Fruit fly (Drosophila melanogaster) whole organism, embryonic: ENCODE measurements around the gene Cpr73D.
A peak's percentile ranks its signal among the peaks of the same experiment; 100 is the strongest.

Experiments used
- Abd-B ChIP-seq: fragments of 200-800 bp; sonication (Bioruptor generic); optimal IDR thresholded peaks from 2 replicates; lab custom pipeline; 2018; ENCODE audit warnings: missing biosample characterization, mild to moderate bottlenecking, missing genetic modification characterization, moderate library complexity
- B-H2 ChIP-seq: fragments of 200-800 bp; sonication (Bioruptor generic); optimal IDR thresholded peaks from 2 replicates; lab custom pipeline; 2018; ENCODE audit warnings: missing biosample characterization, mild to moderate bottlenecking, missing genetic modification characterization
- CG10147 ChIP-seq: fragments of 200-800 bp; sonication (Bioruptor generic); optimal IDR thresholded peaks from 2 replicates; lab custom pipeline; 2019; ENCODE audit warnings: missing biosample characterization, mild to moderate bottlenecking, missing genetic modification characterization, moderate library complexity
- CG1024 ChIP-seq: fragments of 200-800 bp; sonication (Bioruptor generic); IDR thresholded peaks from 2 replicates; pipeline ENCODE4 v1.3.6; 2022; ENCODE audit warnings: missing biosample characterization, missing genetic modification characterization
- CG11398 ChIP-seq: fragments of 200-800 bp; sonication (Bioruptor generic); optimal IDR thresholded peaks from 2 replicates; lab custom pipeline; 2016; ENCODE audit warnings: missing biosample characterization, missing genetic modification characterization
- CG11504 ChIP-seq: fragments of 200-800 bp; sonication (Bioruptor generic); optimal IDR thresholded peaks from 3 replicates; lab custom pipeline; 2019; ENCODE audit warnings: missing biosample characterization, mild to moderate bottlenecking, missing genetic modification characterization, moderate library complexity
- CG11695 ChIP-seq: fragments of 200-800 bp; sonication (Bioruptor generic); IDR thresholded peaks from 3 replicates; pipeline ENCODE4 v1.3.6; 2022; ENCODE audit warnings: missing biosample characterization, missing genetic modification characterization
- CG14667 ChIP-seq: fragments of 200-800 bp; sonication (Bioruptor generic); IDR thresholded peaks from 2 replicates; pipeline ENCODE4 v1.3.6; 2022; ENCODE audit warnings: missing biosample characterization, missing genetic modification characterization
- CG14710 ChIP-seq: fragments of 200-800 bp; sonication (Bioruptor generic); optimal IDR thresholded peaks from 3 replicates; lab custom pipeline; 2019; ENCODE audit warnings: missing biosample characterization, mild to moderate bottlenecking, missing genetic modification characterization, moderate library complexity
- CG14860 ChIP-seq: fragments of 200-800 bp; sonication (Bioruptor generic); IDR thresholded peaks from 3 replicates; pipeline ENCODE4 v1.3.6; 2022; ENCODE audit warnings: missing biosample characterization, missing genetic modification characterization; ENCODE audit not compliant: partially characterized antibody
- CG18476 ChIP-seq: fragments of 200-800 bp; sonication (Bioruptor generic); optimal IDR thresholded peaks from 2 replicates; lab custom pipeline; 2016; ENCODE audit warnings: missing biosample characterization, mild to moderate bottlenecking, missing genetic modification characterization
- CG2116 ChIP-seq: fragments of 200-800 bp; sonication (Bioruptor generic); optimal IDR thresholded peaks from 3 replicates; lab custom pipeline; 2018; ENCODE audit warnings: missing biosample characterization, mild to moderate bottlenecking, missing genetic modification characterization
- CG2889 ChIP-seq: fragments of 200-800 bp; sonication (Bioruptor generic); IDR thresholded peaks from 3 replicates; pipeline ENCODE4 v1.3.6; 2022; ENCODE audit warnings: missing biosample characterization, missing genetic modification characterization
- CG32772 ChIP-seq: fragments of 200-800 bp; sonication (Bioruptor generic); IDR thresholded peaks from 2 replicates; pipeline ENCODE4 v1.3.6; 2022; ENCODE audit warnings: missing biosample characterization, missing genetic modification characterization
- CG33557 ChIP-seq: fragments of 200-800 bp; sonication (Bioruptor generic); optimal IDR thresholded peaks from 2 replicates; lab custom pipeline; 2019; ENCODE audit warnings: missing biosample characterization, mild to moderate bottlenecking, missing genetic modification characterization, moderate library complexity
- CG4424 ChIP-seq: fragments of 200-800 bp; sonication (Bioruptor generic); optimal IDR thresholded peaks from 3 replicates; lab custom pipeline; 2016; ENCODE audit warnings: missing biosample characterization, missing genetic modification characterization
- CG4854 ChIP-seq: fragments of 200-800 bp; sonication (Bioruptor generic); optimal IDR thresholded peaks from 2 replicates; lab custom pipeline; 2016; ENCODE audit warnings: missing biosample characterization, missing genetic modification characterization, inconsistent platforms
- CG8089 ChIP-seq: fragments of 200-800 bp; sonication (Bioruptor generic); optimal IDR thresholded peaks from 3 replicates; lab custom pipeline; 2016; ENCODE audit warnings: missing biosample characterization, missing genetic modification characterization
- CG8281 ChIP-seq: fragments of 200-800 bp; sonication (Bioruptor generic); optimal IDR thresholded peaks from 2 replicates; lab custom pipeline; 2018; ENCODE audit warnings: missing biosample characterization, mild to moderate bottlenecking, missing genetic modification characterization, moderate library complexity
- CG9609 ChIP-seq: fragments of 200-800 bp; sonication (Bioruptor generic); optimal IDR thresholded peaks from 3 replicates; lab custom pipeline; 2016; ENCODE audit warnings: missing biosample characterization, missing genetic modification characterization
- Doc2 ChIP-seq: fragments of 200-800 bp; sonication (Bioruptor generic); IDR thresholded peaks from 2 replicates; pipeline ENCODE4 v1.3.6; 2022; ENCODE audit warnings: missing biosample characterization, missing genetic modification characterization
- Fer2 ChIP-seq: fragments of 200-800 bp; sonication (Bioruptor generic); optimal IDR thresholded peaks from 2 replicates; lab custom pipeline; 2018; ENCODE audit warnings: missing biosample characterization, mild to moderate bottlenecking, missing genetic modification characterization, moderate library complexity
- Hand ChIP-seq: fragments of 200-800 bp; sonication (Bioruptor generic); optimal IDR thresholded peaks from 2 replicates; lab custom pipeline; 2017; ENCODE audit warnings: mild to moderate bottlenecking, missing biosample characterization, missing genetic modification reagents, missing genetic modification characterization
- NC2α ChIP-seq: fragments of 200-800 bp; sonication (Bioruptor generic); optimal IDR thresholded peaks from 2 replicates; lab custom pipeline; 2016; ENCODE audit warnings: missing biosample characterization, missing genetic modification characterization
- Ravus ChIP-seq: fragments of 200-800 bp; sonication (Bioruptor generic); IDR thresholded peaks from 2 replicates; pipeline ENCODE4 v1.3.6; 2022; ENCODE audit warnings: missing biosample characterization, missing genetic modification characterization
- Six4 ChIP-seq: fragments of 200-800 bp; sonication (Bioruptor generic); optimal IDR thresholded peaks from 2 replicates; lab custom pipeline; 2016; ENCODE audit warnings: missing biosample characterization, missing genetic modification characterization
- TFAM ChIP-seq: fragments of 200-800 bp; sonication (Bioruptor generic); optimal IDR thresholded peaks from 2 replicates; lab custom pipeline; 2017; ENCODE audit warnings: missing biosample characterization, missing genetic modification characterization, inconsistent platforms
- Tbp ChIP-seq: fragments of >200 bp; optimal IDR thresholded peaks from 2 replicates; lab custom pipeline; 2018; ENCODE audit warnings: missing biosample characterization, missing genetic modification characterization
- al ChIP-seq: fragments of 200-800 bp; sonication (Bioruptor generic); IDR thresholded peaks from 2 replicates; pipeline ENCODE4 v1.3.6; 2022; ENCODE audit warnings: missing biosample characterization, missing genetic modification characterization
- btn ChIP-seq: fragments of 200-800 bp; sonication (Bioruptor generic); optimal IDR thresholded peaks from 2 replicates; lab custom pipeline; 2016; ENCODE audit warnings: missing biosample characterization, missing genetic modification characterization
- corto ChIP-seq: fragments of 200-800 bp; sonication (Bioruptor generic); optimal IDR thresholded peaks from 2 replicates; lab custom pipeline; 2016; ENCODE audit warnings: missing biosample characterization, mild to moderate bottlenecking, missing genetic modification characterization, moderate library complexity
- crc ChIP-seq: fragments of 200-800 bp; sonication (Bioruptor generic); optimal IDR thresholded peaks from 2 replicates; lab custom pipeline; 2016; ENCODE audit warnings: missing biosample characterization, missing genetic modification characterization
- dan ChIP-seq: fragments of 200-800 bp; sonication (Bioruptor generic); IDR thresholded peaks from 2 replicates; pipeline ENCODE4 v1.3.6; 2022; ENCODE audit warnings: missing biosample characterization, missing genetic modification characterization
- dm ChIP-seq: fragments of 200-800 bp; sonication (Bioruptor generic); optimal IDR thresholded peaks from 3 replicates; lab custom pipeline; 2016; ENCODE audit warnings: missing biosample characterization, missing genetic modification characterization
- fd102C ChIP-seq: fragments of 200-800 bp; sonication (Bioruptor generic); optimal IDR thresholded peaks from 2 replicates; lab custom pipeline; 2018; ENCODE audit warnings: missing biosample characterization, mild to moderate bottlenecking, missing genetic modification characterization, moderate library complexity
- fru ChIP-seq: fragments of >200 bp; optimal IDR thresholded peaks from 2 replicates; lab custom pipeline; 2017
- hkb ChIP-seq, 2 experiments: fragments of 200-800 bp in 1 of 2; fragments of >200 bp in 1 of 2; sonication (Bioruptor generic) in 1 of 2; IDR thresholded peaks in 1 of 2; optimal IDR thresholded peaks in 1 of 2; 2 replicates each; pipeline versions ENCODE4 v1.3.6 to Lab custom; 2017 to 2022; ENCODE audit warnings: missing biosample characterization in 1 of 2, missing genetic modification characterization in 1 of 2
- kah ChIP-seq: fragments of 200-800 bp; sonication (Bioruptor generic); optimal IDR thresholded peaks from 2 replicates; lab custom pipeline; 2018; ENCODE audit warnings: missing biosample characterization, mild to moderate bottlenecking, missing genetic modification characterization
- kay ChIP-seq: fragments of 200-800 bp; sonication (Bioruptor generic); optimal IDR thresholded peaks from 2 replicates; lab custom pipeline; 2016; ENCODE audit warnings: missing biosample characterization, missing genetic modification characterization
- mirr ChIP-seq: fragments of 200-800 bp; sonication (Bioruptor generic); optimal IDR thresholded peaks from 3 replicates; lab custom pipeline; 2018; ENCODE audit warnings: missing biosample characterization, mild to moderate bottlenecking, missing genetic modification characterization
- nerfin-2 ChIP-seq: fragments of 200-800 bp; sonication (Bioruptor generic); IDR thresholded peaks from 2 replicates; pipeline ENCODE4 v1.3.6; 2022; ENCODE audit warnings: missing biosample characterization, missing genetic modification characterization; ENCODE audit not compliant: partially characterized antibody
- onecut ChIP-seq: fragments of 200-800 bp; sonication (Bioruptor generic); IDR thresholded peaks from 2 replicates; pipeline ENCODE4 v1.3.6; 2022; ENCODE audit warnings: missing biosample characterization, missing genetic modification characterization
- phol ChIP-seq: fragments of 200-800 bp; sonication (Bioruptor generic); optimal IDR thresholded peaks from 3 replicates; lab custom pipeline; 2018; ENCODE audit warnings: missing biosample characterization, mild to moderate bottlenecking, missing genetic modification characterization, moderate library complexity
- schlank ChIP-seq: fragments of 200-800 bp; sonication (Bioruptor generic); optimal IDR thresholded peaks from 2 replicates; lab custom pipeline; 2018; ENCODE audit warnings: missing biosample characterization, mild to moderate bottlenecking, missing genetic modification characterization
- ttk ChIP-seq: fragments of 200-800 bp; sonication (Bioruptor generic); IDR thresholded peaks from 2 replicates; pipeline ENCODE4 v2.1.2; 2022; ENCODE audit warnings: missing biosample characterization, missing genetic modification characterization
- twi ChIP-seq: fragments of 200-800 bp; optimal IDR thresholded peaks from 2 replicates; lab custom pipeline; 2019; ENCODE audit warnings: missing biosample characterization, mild to moderate bottlenecking, missing genetic modification characterization, moderate library complexity
- wdn ChIP-seq: fragments of 200-800 bp; sonication (Bioruptor generic); IDR thresholded peaks from 2 replicates; pipeline ENCODE4 v1.3.6; 2022; ENCODE audit warnings: missing biosample characterization, missing genetic modification characterization
- wor ChIP-seq: fragments of 200-800 bp; sonication (Bioruptor generic); IDR thresholded peaks from 2 replicates; pipeline ENCODE4 v1.3.6; 2022; ENCODE audit warnings: missing biosample characterization, missing genetic modification characterization
- zen2 ChIP-seq: fragments of 200-800 bp; sonication (Bioruptor generic); IDR thresholded peaks from 3 replicates; pipeline ENCODE4 v1.3.6; 2022; ENCODE audit warnings: missing biosample characterization, missing genetic modification characterization; ENCODE audit not compliant: partially characterized antibody

Gene Cpr73D

DNA sequence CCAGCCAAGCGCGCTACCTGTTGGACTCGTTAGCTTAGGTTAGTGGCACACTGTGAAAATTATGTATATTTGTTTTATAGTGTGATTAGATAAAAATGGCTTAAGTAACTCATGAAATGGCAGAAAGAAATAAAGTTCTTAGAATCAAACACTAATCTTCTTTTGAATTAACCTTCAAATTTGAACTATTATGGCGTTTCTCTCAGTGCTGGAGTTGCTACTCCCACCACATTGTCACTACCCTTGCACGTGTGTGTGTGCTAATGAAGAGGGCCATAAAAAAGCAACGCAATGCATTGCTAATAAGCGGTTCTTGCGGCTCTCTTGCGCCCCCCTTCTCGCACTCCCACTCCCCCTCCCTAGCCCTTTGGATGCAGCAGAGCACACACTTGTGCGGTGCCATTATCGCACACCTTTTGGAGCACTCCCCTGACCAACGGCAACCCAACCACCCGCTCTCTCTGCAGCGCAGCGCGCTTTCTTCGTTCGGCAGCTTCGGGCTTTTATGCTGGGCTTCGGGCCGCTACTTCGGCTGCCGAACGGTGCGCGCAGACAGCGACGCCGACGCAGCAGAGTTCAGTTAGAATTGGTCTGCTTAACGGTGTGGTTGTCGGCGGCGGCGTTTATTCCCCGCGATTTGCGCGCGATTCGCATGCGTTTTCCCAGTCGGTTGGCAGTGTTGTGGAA lies 66.7 kb downstream of the Cpr73D start (continued):
- TF ChIP-seq CG2116 (peak; percentile 54), CG11504 (tag; lab: Kevin White, UChicago) (peak; percentile 94), CG14667 (peak; percentile 87), Abd-B (GFP tag; lab: Kevin White, UChicago) (peak; percentile 84), wdn (GFP tag; lab: Robert Waterston, UW) (peak; percentile 75), CG9609 (peak; percentile 84), CG1024 (GFP tag; lab: Robert Waterston, UW) (peak; percentile 89), CG2889 (GFP tag; lab: Robert Waterston, UW) (peak; percentile 83), CG4424 (GFP tag; lab: Kevin White, UChicago) (peak; percentile 94), Tbp (GFP tag; lab: Kevin White, UChicago) (no peak), CG18476 (GFP tag; lab: Kevin White, UChicago) (peak; percentile 78), TFAM (GFP tag; lab: Kevin White, UChicago) (peak; percentile 66), kah (GFP tag; lab: Kevin White, UChicago) (peak; percentile 74), fd102C (GFP tag; lab: Kevin White, UChicago) (no peak), nerfin-2 (GFP tag; lab: Robert Waterston, UW) (no peak), CG33557 (peak; percentile 57), CG32772 (GFP tag; lab: Robert Waterston, UW) (peak; percentile 94), phol (tag; lab: Kevin White, UChicago) (peak; percentile 93), twi (tag; lab: Kevin White, UChicago) (peak; percentile 78), B-H2 (GFP tag; lab: Kevin White, UChicago) (no peak), schlank (tag; lab: Kevin White, UChicago) (no peak), crc (GFP tag; lab: Kevin White, UChicago) (peak; percentile 79), CG14710 (tag; lab: Kevin White, UChicago) (peak; percentile 89), btn (peak; percentile 83), al (peak; percentile 38; the same call in 1 of the 2 replicates), CG11695 (GFP tag; lab: Robert Waterston, UW) (peak; percentile 90), Hand (GFP tag; lab: Kevin White, UChicago) (peak; percentile 28), corto (no peak), Fer2 (tag; lab: Kevin White, UChicago) (peak; percentile 46), kay (peak; percentile 68), CG4854 (GFP tag; lab: Kevin White, UChicago) (peak; percentile 68), hkb (optimal IDR thresholded peaks at IDR 0.05; lab: Kevin White, UChicago) (no peak), hkb (GFP tag; IDR thresholded peaks at IDR 0.05; lab: Robert Waterston, UW) (peak; percentile 95), wor (peak; percentile 94), CG8281 (peak; percentile 64), Ravus (GFP tag; lab: Robert Waterston, UW) (peak; percentile 73), ttk (peak; percentile 94), CG8089 (peak; percentile 88), Six4 (GFP tag; lab: Kevin White, UChicago) (peak; percentile 92), CG10147 (peak; percentile 66), mirr (GFP tag; lab: Kevin White, UChicago) (no peak), zen2 (GFP tag; lab: Robert Waterston, UW) (peak; percentile 36; the same call in 1 of the 3 replicates), NC2α (GFP tag; lab: Kevin White, UChicago) (peak; percentile 74), CG14860 (GFP tag; lab: Robert Waterston, UW) (no peak), onecut (GFP tag; lab: Robert Waterston, UW) (peak; percentile 89), fru (lab: Kevin White, UChicago) (no peak), dm (peak; percentile 84), dan (GFP tag; lab: Robert Waterston, UW) (peak; percentile 52; the same call in 1 of the 2 replicates), Doc2 (GFP tag; lab: Robert Waterston, UW) (0 out of 2 replicates have a peak, but pooled peaks have one; percentile 41), CG11398 (GFP tag; lab: Kevin White, UChicago) (peak; percentile 79)
